Worm (Caenorhabditis elegans): ENCODE data around the gene C06C6.7.

C06C6.7 gene

ce11 chrV:15969653-15970052, 22.3 kb upstream of the C06C6.7 start, which contains the start of gene F36G9.7:
TSS of gene F36G9.7 (minus strand) at chrV:15969753.
- TF ChIP-seq mml-1 (tag; optimal IDR thresholded peaks at IDR 0.05) (no peak), pqm-1 (tag; optimal IDR thresholded peaks at IDR 0.05) (no peak), nhr-12 (tag; optimal IDR thresholded peaks at IDR 0.05) (no peak), nhr-43 (tag; optimal IDR thresholded peaks at IDR 0.05; ENCODE audit: poor library complexity, severe bottlenecking) (no peak), ztf-4 (tag; optimal IDR thresholded peaks at IDR 0.05) (no peak), hmg-11 (tag; optimal IDR thresholded peaks at IDR 0.05) (no peak), nhr-11 (tag; optimal IDR thresholded peaks at IDR 0.05) (no peak), unc-62 (GFP tag; optimal IDR thresholded peaks at IDR 0.05) (no peak), fkh-2 (tag; optimal IDR thresholded peaks at IDR 0.05) (no peak), skn-1 (tag; optimal IDR thresholded peaks at IDR 0.05) (no peak), egl-5 (tag; optimal IDR thresholded peaks at IDR 0.05) (no peak), fos-1 (tag; optimal IDR thresholded peaks at IDR 0.05) (no peak), lsy-12 (tag; optimal IDR thresholded peaks at IDR 0.05) (no peak), nhr-76 (tag; optimal IDR thresholded peaks at IDR 0.05) (no peak)

ce11 chrV:15970820-15971219, 21.1 kb upstream of the C06C6.7 start:
- TF ChIP-seq jun-1 (tag; optimal IDR thresholded peaks at IDR 0.05), result no peak
- no peak for TF ChIP-seq pqm-1 (tag; optimal IDR thresholded peaks at IDR 0.05)
- TF ChIP-seq fkh-2 (tag; optimal IDR thresholded peaks at IDR 0.05), result no peak
- TF ChIP-seq ztf-11 (tag; optimal IDR thresholded peaks at IDR 0.05), result no peak
- TF ChIP-seq sea-2 (GFP tag; optimal IDR thresholded peaks at IDR 0.05), result no peak
- no peak for TF ChIP-seq ceh-82 (tag; optimal IDR thresholded peaks at IDR 0.05)
- no peak for TF ChIP-seq lin-15B (tag; optimal IDR thresholded peaks at IDR 0.05)
- TF ChIP-seq pha-4 (tag; optimal IDR thresholded peaks at IDR 0.05), result no peak
- TF ChIP-seq elt-3 (tag; optimal IDR thresholded peaks at IDR 0.05), result no peak

- TF ChIP-seq nhr-67 (tag; optimal IDR thresholded peaks at IDR 0.05), result no peak
- no peak for TF ChIP-seq hmg-11 (tag; optimal IDR thresholded peaks at IDR 0.05)
- TF ChIP-seq nhr-25 (tag; optimal IDR thresholded peaks at IDR 0.05), result no peak
- TF ChIP-seq elt-3 (tag; optimal IDR thresholded peaks at IDR 0.05), result no peak
- no peak for TF ChIP-seq sea-2 (GFP tag; optimal IDR thresholded peaks at IDR 0.05)
- no peak for TF ChIP-seq ztf-4 (tag; optimal IDR thresholded peaks at IDR 0.05)
- TF ChIP-seq nhr-28 (tag; optimal IDR thresholded peaks at IDR 0.05), result no peak
- no peak for TF ChIP-seq mdl-1 (tag; optimal IDR thresholded peaks at IDR 0.05)
- TF ChIP-seq nhr-12 (tag; optimal IDR thresholded peaks at IDR 0.05), result no peak
- no peak for TF ChIP-seq nhr-77 (tag; optimal IDR thresholded peaks at IDR 0.05)
- no peak for TF ChIP-seq ceh-28 (tag; optimal IDR thresholded peaks at IDR 0.05)
Measured at ce11 chrV:15972484-15972883, 19.5 kb upstream of the C06C6.7 start, which contains the start of gene sru-23. TSS of gene sru-23 (minus strand) at chrV:15972584.

- TF ChIP-seq fos-1 (tag; optimal IDR thresholded peaks at IDR 0.05), result no peak
- no peak for TF ChIP-seq fkh-10 (GFP tag; optimal IDR thresholded peaks at IDR 0.05)
- no peak for TF ChIP-seq zag-1 (tag; optimal IDR thresholded peaks at IDR 0.05)
- no peak for TF ChIP-seq unc-62 (GFP tag; optimal IDR thresholded peaks at IDR 0.05)
- no peak for TF ChIP-seq eor-1 (tag; optimal IDR thresholded peaks at IDR 0.05)
- no peak for TF ChIP-seq pqm-1 (tag; optimal IDR thresholded peaks at IDR 0.05)
- TF ChIP-seq nhr-77 (tag; optimal IDR thresholded peaks at IDR 0.05), result no peak
- TF ChIP-seq ZK546.5 (tag; optimal IDR thresholded peaks at IDR 0.05), result no peak
- TF ChIP-seq snpc-4 (tag; optimal IDR thresholded peaks at IDR 0.05), result no peak
Measured at ce11 chrV:15974836-15975235, 17.1 kb upstream of the C06C6.7 start, which contains the start of gene sru-22. TSS of gene sru-22 (minus strand) at chrV:15974936.

ce11 chrV:15975845-15976244, 16.1 kb upstream of the C06C6.7 start, which contains the start of gene clec-232:
TSS of gene clec-232 (plus strand) at chrV:15976145.
- TF ChIP-seq unc-39 (tag; optimal IDR thresholded peaks at IDR 0.05) (no peak), egl-5 (tag; optimal IDR thresholded peaks at IDR 0.05) (no peak), nhr-237 (tag; optimal IDR thresholded peaks at IDR 0.05) (no peak), ceh-9 (tag; optimal IDR thresholded peaks at IDR 0.05) (no peak), zag-1 (tag; optimal IDR thresholded peaks at IDR 0.05) (no peak), aly-2 (tag; optimal IDR thresholded peaks at IDR 0.05) (no peak), nhr-76 (tag; optimal IDR thresholded peaks at IDR 0.05) (no peak), hmg-11 (tag; optimal IDR thresholded peaks at IDR 0.05) (no peak)

Measured in whole organism, L3 larva.